Worm (Caenorhabditis elegans) whole organism, L1 larva: Measurements from ENCODE around the gene R10E11.9.
A peak's percentile ranks its signal among the peaks of the same experiment; 100 is the strongest.

Source experiments
- C04F5.9 ChIP-seq: sonication (generic microtip); optimal IDR thresholded peaks from 2 replicates; lab custom pipeline; 2016; ENCODE audit warnings: missing genetic modification characterization, missing compliant biosample characterization
- C16A3.4 ChIP-seq: fragments of 150-350 bp; optimal IDR thresholded peaks from 2 replicates; lab custom pipeline; 2014; ENCODE audit warnings: missing biosample characterization, missing genetic modification characterization
- C34B4.2 ChIP-seq: sonication (generic microtip); optimal IDR thresholded peaks from 2 replicates; lab custom pipeline; 2017; ENCODE audit warnings: mild to moderate bottlenecking, missing genetic modification characterization, missing compliant biosample characterization
- F16B12.6 ChIP-seq: fragments of 150-350 bp; optimal IDR thresholded peaks from 2 replicates; lab custom pipeline; 2014; ENCODE audit warnings: missing biosample characterization, missing genetic modification characterization
- Y116A8C.19 ChIP-seq: sonication (generic microtip); optimal IDR thresholded peaks from 2 replicates; lab custom pipeline; 2016; ENCODE audit warnings: missing compliant biosample characterization, missing genetic modification characterization, borderline replicate concordance
- aly-2 ChIP-seq: fragments of 150-350 bp; optimal IDR thresholded peaks from 2 replicates; lab custom pipeline; 2014; ENCODE audit warnings: missing biosample characterization, missing genetic modification characterization
- blmp-1 ChIP-seq: fragments of 150-350 bp; optimal IDR thresholded peaks from 2 replicates; lab custom pipeline; 2014; ENCODE audit warnings: missing biosample characterization, missing genetic modification characterization
- ceh-63 ChIP-seq: fragments of 200-800 bp; sonication (Bioruptor generic); optimal IDR thresholded peaks from 2 replicates; lab custom pipeline; 2018; ENCODE audit warnings: mild to moderate bottlenecking, missing genetic modification characterization, missing compliant biosample characterization
- ceh-90 ChIP-seq: sonication (generic microtip); optimal IDR thresholded peaks from 2 replicates; lab custom pipeline; 2016; ENCODE audit warnings: missing genetic modification characterization, missing compliant biosample characterization
- dpl-1 ChIP-seq, 3 experiments: fragments of 150-350 bp in 2 of 3; sonication (generic microtip) in 1 of 3; optimal IDR thresholded peaks; 2 replicates each; lab custom pipeline; 2014 to 2017; ENCODE audit warnings: missing biosample characterization in 3 of 3, missing genetic modification characterization in 3 of 3, missing genetic modification reagents in 3 of 3
- efl-1 ChIP-seq, 4 experiments: fragments of 150-350 bp; optimal IDR thresholded peaks in 3 of 4; peaks in 1 of 4; 1 replicate in 1 of 4; 2 replicates in 3 of 4; lab custom pipeline; 2014; ENCODE audit warnings: missing biosample characterization in 2 of 4, missing genetic modification characterization in 2 of 4, missing genetic modification reagents in 2 of 4
- efl-3 ChIP-seq: fragments of 200-800 bp; sonication (Bioruptor generic); optimal IDR thresholded peaks from 2 replicates; lab custom pipeline; 2018; ENCODE audit warnings: mild to moderate bottlenecking, missing genetic modification characterization, missing compliant biosample characterization
- egl-13 ChIP-seq: sonication (generic microtip); optimal IDR thresholded peaks from 2 replicates; lab custom pipeline; 2016; ENCODE audit warnings: missing genotype, missing genetic modification reagents, missing genetic modification characterization, missing compliant biosample characterization
- egl-27 ChIP-seq, 2 experiments: fragments of 150-350 bp in 1 of 2; sonication (generic microtip); optimal IDR thresholded peaks; 3 replicates each; lab custom pipeline; 2017 to 2018; ENCODE audit warnings: missing biosample characterization in 2 of 2, missing genetic modification characterization in 2 of 2, missing genetic modification reagents in 2 of 2
- elt-2 ChIP-seq: sonication (generic microtip); optimal IDR thresholded peaks from 2 replicates; lab custom pipeline; 2016; ENCODE audit warnings: missing genetic modification characterization, mild to moderate bottlenecking, inconsistent platforms, missing compliant biosample characterization, missing genetic modification reagents
- elt-3 ChIP-seq, 6 experiments: fragments of 150-350 bp in 1 of 6; sonication (generic microtip); optimal IDR thresholded peaks; 2 replicates each; lab custom pipeline; 2017 to 2018; ENCODE audit warnings: missing biosample characterization in 6 of 6, missing genetic modification characterization in 6 of 6, inconsistent platforms in 1 of 6
- ets-5 ChIP-seq: fragments of 200-800 bp; sonication (Bioruptor generic); IDR thresholded peaks from 2 replicates; pipeline ENCODE4 v1.3.6; 2022; ENCODE audit warnings: missing genetic modification characterization, missing compliant biosample characterization
- fkh-10 ChIP-seq: sonication (generic microtip); optimal IDR thresholded peaks from 2 replicates; lab custom pipeline; 2017; ENCODE audit warnings: missing biosample characterization, missing genetic modification reagents, missing genetic modification characterization
- fkh-8 ChIP-seq: sonication (generic microtip); optimal IDR thresholded peaks from 2 replicates; lab custom pipeline; 2016; ENCODE audit warnings: mild to moderate bottlenecking, missing genetic modification characterization, missing compliant biosample characterization
- grh-1 ChIP-seq: fragments of 200-800 bp; sonication (Bioruptor generic); IDR thresholded peaks from 2 replicates; pipeline ENCODE4 v1.3.6; 2022; ENCODE audit warnings: missing genetic modification reagents, missing genetic modification characterization, missing compliant biosample characterization
- hpl-2 ChIP-seq: fragments of 150-350 bp; optimal IDR thresholded peaks from 2 replicates; lab custom pipeline; 2014; ENCODE audit warnings: missing biosample characterization, missing genetic modification reagents, missing genetic modification characterization
- irx-1 ChIP-seq: sonication (generic microtip); optimal IDR thresholded peaks from 2 replicates; lab custom pipeline; 2016; ENCODE audit warnings: missing genetic modification characterization, missing compliant biosample characterization
- lin-13 ChIP-seq: fragments of 150-350 bp; optimal IDR thresholded peaks from 2 replicates; lab custom pipeline; 2014; ENCODE audit warnings: missing biosample characterization, missing genetic modification reagents, missing genetic modification characterization
- lin-14 ChIP-seq: fragments of 200-800 bp; sonication (Bioruptor generic); optimal IDR thresholded peaks from 2 replicates; lab custom pipeline; 2018; ENCODE audit warnings: mild to moderate bottlenecking, missing genetic modification characterization, moderate library complexity, missing compliant biosample characterization
- lin-15B ChIP-seq: fragments of 150-350 bp; sonication (generic microtip); optimal IDR thresholded peaks from 3 replicates; lab custom pipeline; 2014; ENCODE audit warnings: missing biosample characterization, missing genetic modification characterization
- lin-35 ChIP-seq, 2 experiments: fragments of 150-350 bp; optimal IDR thresholded peaks; 2 replicates each; lab custom pipeline; 2014; ENCODE audit warnings: missing biosample characterization in 2 of 2, missing genetic modification characterization in 2 of 2, missing genetic modification reagents in 2 of 2
- lin-39 ChIP-seq: fragments of 150-350 bp; optimal IDR thresholded peaks from 2 replicates; lab custom pipeline; 2014; ENCODE audit warnings: missing biosample characterization, missing genetic modification reagents, missing genetic modification characterization
- lir-3 ChIP-seq: sonication (generic microtip); optimal IDR thresholded peaks from 2 replicates; lab custom pipeline; 2016; ENCODE audit warnings: mild to moderate bottlenecking, missing genetic modification characterization, moderate library complexity, missing compliant biosample characterization; ENCODE audit not compliant: poor library complexity
- lsy-2 ChIP-seq, 2 experiments: fragments of 150-350 bp; optimal IDR thresholded peaks; 2 replicates each; lab custom pipeline; 2014; ENCODE audit warnings: missing biosample characterization in 2 of 2, missing genetic modification characterization in 2 of 2
- mef-2 ChIP-seq: fragments of 150-350 bp; optimal IDR thresholded peaks from 2 replicates; lab custom pipeline; 2014; ENCODE audit warnings: missing biosample characterization, missing genetic modification characterization
- mep-1 ChIP-seq: fragments of 150-350 bp; optimal IDR thresholded peaks from 2 replicates; lab custom pipeline; 2014; ENCODE audit warnings: missing biosample characterization, missing genetic modification characterization
- nhr-11 ChIP-seq: fragments of 150-350 bp; optimal IDR thresholded peaks from 2 replicates; lab custom pipeline; 2014; ENCODE audit warnings: missing biosample characterization, missing genetic modification characterization
- nhr-20 ChIP-seq: sonication (generic microtip); optimal IDR thresholded peaks from 2 replicates; lab custom pipeline; 2016; ENCODE audit warnings: mild to moderate bottlenecking, missing genetic modification characterization, missing compliant biosample characterization
- nhr-237 ChIP-seq: fragments of 150-350 bp; optimal IDR thresholded peaks from 2 replicates; lab custom pipeline; 2014; ENCODE audit warnings: missing biosample characterization, missing genetic modification characterization
- nhr-47 ChIP-seq: sonication (generic microtip); optimal IDR thresholded peaks from 2 replicates; lab custom pipeline; 2016; ENCODE audit warnings: mild to moderate bottlenecking, missing genetic modification characterization, moderate library complexity, missing compliant biosample characterization
- nhr-71 ChIP-seq: sonication (generic microtip); optimal IDR thresholded peaks from 2 replicates; lab custom pipeline; 2016; ENCODE audit warnings: mild to moderate bottlenecking, missing genetic modification characterization, moderate library complexity, missing compliant biosample characterization
- nhr-84 ChIP-seq: sonication (generic microtip); optimal IDR thresholded peaks from 2 replicates; lab custom pipeline; 2017; ENCODE audit warnings: missing biosample characterization, missing genetic modification characterization
- nhr-85 ChIP-seq: sonication (generic microtip); peaks from one replicate; lab custom pipeline; 2016; ENCODE audit warnings: missing genetic modification characterization, inconsistent platforms, missing compliant biosample characterization
- nhr-90 ChIP-seq: sonication (generic microtip); optimal IDR thresholded peaks from 2 replicates; lab custom pipeline; 2016; ENCODE audit warnings: mild to moderate bottlenecking, missing genetic modification characterization, missing compliant biosample characterization; ENCODE audit not compliant: poor library complexity
- pag-3 ChIP-seq: sonication (generic microtip); optimal IDR thresholded peaks from 2 replicates; lab custom pipeline; 2017; ENCODE audit warnings: missing genetic modification characterization, mild to moderate bottlenecking, missing compliant biosample characterization, antibody characterized with exemption, borderline replicate concordance; ENCODE audit not compliant: insufficient read depth
- pax-3 ChIP-seq: fragments of 200-800 bp; sonication (Bioruptor generic); optimal IDR thresholded peaks from 2 replicates; lab custom pipeline; 2018; ENCODE audit warnings: mild to moderate bottlenecking, missing genetic modification characterization, moderate library complexity, missing compliant biosample characterization
- rnt-1 ChIP-seq: sonication (generic microtip); optimal IDR thresholded peaks from 2 replicates; lab custom pipeline; 2016; ENCODE audit warnings: mild to moderate bottlenecking, missing genetic modification characterization, moderate library complexity, missing compliant biosample characterization
- snpc-4 ChIP-seq: fragments of 150-350 bp; optimal IDR thresholded peaks from 2 replicates; lab custom pipeline; 2014; ENCODE audit warnings: missing biosample characterization, missing genetic modification characterization
- snu-23 ChIP-seq: sonication (generic microtip); optimal IDR thresholded peaks from 2 replicates; lab custom pipeline; 2016; ENCODE audit warnings: missing genetic modification characterization, missing compliant biosample characterization
- sox-4 ChIP-seq: sonication (generic microtip); optimal IDR thresholded peaks from 2 replicates; lab custom pipeline; 2016; ENCODE audit warnings: missing genetic modification characterization, missing compliant biosample characterization
- sup-37 ChIP-seq: fragments of 200-800 bp; sonication (Bioruptor generic); optimal IDR thresholded peaks from 2 replicates; lab custom pipeline; 2018; ENCODE audit warnings: mild to moderate bottlenecking, missing genetic modification characterization, missing compliant biosample characterization
- swsn-7 ChIP-seq: sonication (generic microtip); optimal IDR thresholded peaks from 2 replicates; lab custom pipeline; 2016; ENCODE audit warnings: missing genetic modification characterization, missing compliant biosample characterization
- tbx-2 ChIP-seq: sonication (generic microtip); optimal IDR thresholded peaks from 2 replicates; lab custom pipeline; 2016; ENCODE audit warnings: missing genetic modification characterization, missing compliant biosample characterization
- tlp-1 ChIP-seq: fragments of 150-350 bp; optimal IDR thresholded peaks from 2 replicates; lab custom pipeline; 2014; ENCODE audit warnings: missing biosample characterization, missing genetic modification characterization
- unc-130 ChIP-seq: fragments of 150-350 bp; optimal IDR thresholded peaks from 2 replicates; lab custom pipeline; 2017; ENCODE audit warnings: missing biosample characterization, missing genetic modification characterization, inconsistent platforms
- vab-15 ChIP-seq: sonication (generic microtip); optimal IDR thresholded peaks from 2 replicates; lab custom pipeline; 2017; ENCODE audit warnings: missing genotype, mild to moderate bottlenecking, missing genetic modification characterization, missing compliant biosample characterization
- ztf-11 ChIP-seq, 2 experiments: sonication (generic microtip); optimal IDR thresholded peaks; 2 replicates each; lab custom pipeline; 2016 to 2017; ENCODE audit warnings: missing genetic modification characterization in 2 of 2, missing biosample characterization in 1 of 2, missing compliant biosample characterization in 1 of 2
- ztf-4 ChIP-seq: fragments of 150-350 bp; optimal IDR thresholded peaks from 2 replicates; lab custom pipeline; 2014; ENCODE audit warnings: missing biosample characterization, missing genetic modification characterization

The R10E11.9 gene

ce11 chrIII:9808179-9808578 lies 14.7 kb upstream of the R10E11.9 start, which contains the start of gene gtap-2:
Gene gtap-2 (plus strand): TSS chrIII:9808544.
- TF ChIP-seq lin-15B (tag; lab: Kevin White, UChicago), result no peak
- peak; percentile 8 to 29 for TF ChIP-seq lin-35 (GFP tag; optimal IDR thresholded peaks at IDR 0.05; lab: Kevin White, UChicago)
- TF ChIP-seq C04F5.9, result peak; percentile 14
- no peak for TF ChIP-seq sup-37 (GFP tag; lab: Kevin White, UChicago)
- no peak for TF ChIP-seq swsn-7 (tag; lab: Kevin White, UChicago)
- no peak for TF ChIP-seq irx-1 (tag; lab: Kevin White, UChicago)
- TF ChIP-seq grh-1 (GFP tag; lab: Robert Waterston, UW), result no peak
- peak; percentile 44 to 83 for TF ChIP-seq lsy-2 (tag; optimal IDR thresholded peaks at IDR 0.05; lab: Kevin White, UChicago)
- TF ChIP-seq ztf-11 (tag; optimal IDR thresholded peaks at IDR 0.05; lab: Kevin White, UChicago), result no peak
- TF ChIP-seq unc-130 (tag; lab: Kevin White, UChicago), result no peak
- TF ChIP-seq nhr-85 (tag; lab: Kevin White, UChicago), result no peak
- TF ChIP-seq pax-3 (tag; lab: Kevin White, UChicago), result peak; percentile 61
- no peak for TF ChIP-seq C34B4.2 (tag; lab: Kevin White, UChicago)
- peak; percentile 1 for TF ChIP-seq sox-4 (tag; lab: Kevin White, UChicago)
- TF ChIP-seq snpc-4 (tag; lab: Kevin White, UChicago), result peak; percentile 34
- TF ChIP-seq snu-23, result peak; percentile 9
- TF ChIP-seq egl-27 (tag; optimal IDR thresholded peaks at IDR 0.05; lab: Kevin White, UChicago), result no peak
- peak in 1 of 3 experiments; percentile 37 for TF ChIP-seq dpl-1 (GFP tag; optimal IDR thresholded peaks at IDR 0.05; lab: Kevin White, UChicago)
- no peak for TF ChIP-seq ets-5 (GFP tag; lab: Robert Waterston, UW)
- TF ChIP-seq elt-2, result no peak
- TF ChIP-seq Y116A8C.19 (tag; lab: Kevin White, UChicago), result no peak
- TF ChIP-seq F16B12.6 (tag; lab: Kevin White, UChicago), result no peak
- TF ChIP-seq efl-3, result no peak
- TF ChIP-seq aly-2, result no peak
- TF ChIP-seq elt-3 (tag; optimal IDR thresholded peaks at IDR 0.05; lab: Kevin White, UChicago), result no peak
- no peak for TF ChIP-seq lin-13 (GFP tag; lab: Kevin White, UChicago)
- TF ChIP-seq fkh-10 (GFP tag; lab: Kevin White, UChicago), result no peak
- TF ChIP-seq ztf-4, result no peak
- TF ChIP-seq lir-3 (tag; lab: Kevin White, UChicago), result peak; percentile 25
- no peak for TF ChIP-seq rnt-1 (tag; lab: Kevin White, UChicago)
- TF ChIP-seq lin-39 (tag; lab: Kevin White, UChicago), result no peak
- peak; percentile 21 for TF ChIP-seq lin-14 (GFP tag; lab: Kevin White, UChicago)
- peak; percentile 32 for TF ChIP-seq egl-13
- TF ChIP-seq mef-2 (tag; lab: Kevin White, UChicago), result no peak
- TF ChIP-seq nhr-71 (tag; lab: Kevin White, UChicago), result peak; percentile 20
- no peak for TF ChIP-seq nhr-84
- peak; percentile 55 for TF ChIP-seq ceh-90 (tag; lab: Kevin White, UChicago)
- no peak for TF ChIP-seq pag-3
- TF ChIP-seq tbx-2 (tag; lab: Kevin White, UChicago), result no peak
- peak; percentile 54 for TF ChIP-seq nhr-47 (tag; lab: Kevin White, UChicago)
- no peak for TF ChIP-seq nhr-237 (tag; lab: Kevin White, UChicago)
- TF ChIP-seq nhr-11, result no peak
- TF ChIP-seq fkh-8 (tag; lab: Kevin White, UChicago), result peak; percentile 47
- TF ChIP-seq hpl-2, result no peak
- peak; percentile 12 for TF ChIP-seq nhr-20 (tag; lab: Kevin White, UChicago)
- no peak for TF ChIP-seq tlp-1 (tag; lab: Kevin White, UChicago)
- no peak for TF ChIP-seq mep-1 (tag; lab: Kevin White, UChicago)
- no peak for TF ChIP-seq ceh-63 (GFP tag; lab: Kevin White, UChicago)
- TF ChIP-seq C16A3.4 (tag; lab: Kevin White, UChicago), result peak; percentile 45
- peak; percentile 17 to 27 for TF ChIP-seq efl-1 (optimal IDR thresholded peaks at IDR 0.05; lab: Kevin White, UChicago)
- TF ChIP-seq efl-1 (GFP tag; optimal IDR thresholded peaks at IDR 0.05 in 1 of 2; lab: Kevin White, UChicago), result no peak
- peak; percentile 10 for TF ChIP-seq nhr-90
- TF ChIP-seq blmp-1 (tag; lab: Kevin White, UChicago), result no peak
- no peak for TF ChIP-seq vab-15 (tag; lab: Kevin White, UChicago)
